Fruit fly (Drosophila melanogaster): ENCODE measurements around the gene CG7083.

Gene CG7083

dm6 chr3L:8299224-8300130, 41.1 kb upstream of the CG7083 start, which contains the start of the genes Arl5 and CG13671 (continued):
- TF ChIP-seq CG4328 (GFP tag; optimal IDR thresholded peaks at IDR 0.05) = peak; percentile 27
- TF ChIP-seq CG9215 (GFP tag; IDR thresholded peaks at IDR 0.05) = peak; percentile 71
- TF ChIP-seq CG42726 (GFP tag; IDR thresholded peaks at IDR 0.05; ENCODE audit: partially characterized antibody) = no peak; the same call in 1 of the 2 replicates
- peak; percentile 27 for TF ChIP-seq CG7786 (GFP tag; optimal IDR thresholded peaks at IDR 0.05)
- no peak for TF ChIP-seq ash1 (GFP tag; optimal IDR thresholded peaks at IDR 0.05)
- TF ChIP-seq CG9797 (GFP tag; optimal IDR thresholded peaks at IDR 0.05) = peak; percentile 84
- peak; percentile 47 for TF ChIP-seq gcm2 (GFP tag; optimal IDR thresholded peaks at IDR 0.05)
- TF ChIP-seq zf30C (GFP tag; optimal IDR thresholded peaks at IDR 0.05) = no peak
- TF ChIP-seq tio (GFP tag; optimal IDR thresholded peaks at IDR 0.05) = no peak
- peak; percentile 23 for TF ChIP-seq CG15073 (GFP tag; optimal IDR thresholded peaks at IDR 0.05)
- no peak for TF ChIP-seq corto (GFP tag; optimal IDR thresholded peaks at IDR 0.05)
- no peak for TF ChIP-seq CG12071 (GFP tag; optimal IDR thresholded peaks at IDR 0.05)
- peak; percentile 39 for TF ChIP-seq CG8944 (GFP tag; optimal IDR thresholded peaks at IDR 0.05)
- peak; percentile 67 for TF ChIP-seq Bgb (GFP tag; IDR thresholded peaks at IDR 0.05; ENCODE audit: partially characterized antibody)
- TF ChIP-seq danr (GFP tag; IDR thresholded peaks at IDR 0.05) = no peak; the same call in 1 of the 2 replicates
- peak; percentile 49 for TF ChIP-seq ewg (GFP tag; optimal IDR thresholded peaks at IDR 0.05)
- peak; percentile 70 for TF ChIP-seq Rx (GFP tag; IDR thresholded peaks at IDR 0.05)
- TF ChIP-seq Lpt (GFP tag; optimal IDR thresholded peaks at IDR 0.05) = no peak
- TF ChIP-seq chm (GFP tag; IDR thresholded peaks at IDR 0.05) = peak; percentile 64
- peak; percentile 53 for TF ChIP-seq CG1233 (GFP tag; optimal IDR thresholded peaks at IDR 0.05)
- peak; percentile 66 for TF ChIP-seq CG13296 (GFP tag; optimal IDR thresholded peaks at IDR 0.05)
- peak; percentile 68 for TF ChIP-seq Sry-δ (GFP tag; optimal IDR thresholded peaks at IDR 0.05)
- TF ChIP-seq CG1792 (GFP tag; optimal IDR thresholded peaks at IDR 0.05) = peak; percentile 54
- TF ChIP-seq CG7987 (GFP tag; optimal IDR thresholded peaks at IDR 0.05) = peak; percentile 42
- peak; percentile 43 for TF ChIP-seq pnt (GFP tag; optimal IDR thresholded peaks at IDR 0.05)
- TF ChIP-seq CG3163 (GFP tag; optimal IDR thresholded peaks at IDR 0.05) = peak; percentile 60
- peak; percentile 73 for TF ChIP-seq Ssrp (tag; optimal IDR thresholded peaks at IDR 0.05)
- peak; percentile 62 for TF ChIP-seq pzg (GFP tag; optimal IDR thresholded peaks at IDR 0.05)
- TF ChIP-seq Mes4 (GFP tag; optimal IDR thresholded peaks at IDR 0.05) = peak; percentile 15
- no peak for TF ChIP-seq CG6854 (GFP tag; optimal IDR thresholded peaks at IDR 0.05)
- TF ChIP-seq CG17385 (GFP tag; optimal IDR thresholded peaks at IDR 0.05) = peak; percentile 65
- no peak for TF ChIP-seq Deaf1 (tag; optimal IDR thresholded peaks at IDR 0.05)
- TF ChIP-seq CG30403 (GFP tag; optimal IDR thresholded peaks at IDR 0.05) = peak; percentile 89
- peak; percentile 30 for TF ChIP-seq Side (GFP tag; optimal IDR thresholded peaks at IDR 0.05)
- TF ChIP-seq sob (GFP tag; IDR thresholded peaks at IDR 0.05) = peak; percentile 91
- peak; percentile 75; the same call in 2 of the 3 replicates for TF ChIP-seq CG11695 (GFP tag; IDR thresholded peaks at IDR 0.05)
- TF ChIP-seq CG10267 (tag; optimal IDR thresholded peaks at IDR 0.05) = peak; percentile 97
- peak; percentile 78 for TF ChIP-seq vnd (GFP tag; IDR thresholded peaks at IDR 0.05; ENCODE audit: partially characterized antibody)
- TF ChIP-seq Hr39 (optimal IDR thresholded peaks at IDR 0.05) = no peak
- TF ChIP-seq tap (tag; optimal IDR thresholded peaks at IDR 0.05) = no peak
- peak; percentile 73 for TF ChIP-seq mam (GFP tag; optimal IDR thresholded peaks at IDR 0.05)
- peak; percentile 53 for TF ChIP-seq ems (GFP tag; optimal IDR thresholded peaks at IDR 0.05)
- peak; percentile 21 for TF ChIP-seq CG6813 (GFP tag; optimal IDR thresholded peaks at IDR 0.05)
- peak; percentile 68 for TF ChIP-seq al (GFP tag; IDR thresholded peaks at IDR 0.05)
- TF ChIP-seq ara (GFP tag; IDR thresholded peaks at IDR 0.05) = peak; percentile 67; the same call in 1 of the 2 replicates
- TF ChIP-seq CG1603 (tag; optimal IDR thresholded peaks at IDR 0.05) = peak; percentile 25
- TF ChIP-seq CG14050 (GFP tag; IDR thresholded peaks at IDR 0.05) = peak; percentile 67; the same call in 2 of the 3 replicates
- TF ChIP-seq wdn (GFP tag; IDR thresholded peaks at IDR 0.05) = peak; percentile 49; the same call in 1 of the 2 replicates
- peak; percentile 86 for TF ChIP-seq CG2116 (GFP tag; optimal IDR thresholded peaks at IDR 0.05)

Measured in whole organism, embryonic.